Worm (Caenorhabditis elegans): Measurements from ENCODE around the gene Y54G2A.49.

DNA sequence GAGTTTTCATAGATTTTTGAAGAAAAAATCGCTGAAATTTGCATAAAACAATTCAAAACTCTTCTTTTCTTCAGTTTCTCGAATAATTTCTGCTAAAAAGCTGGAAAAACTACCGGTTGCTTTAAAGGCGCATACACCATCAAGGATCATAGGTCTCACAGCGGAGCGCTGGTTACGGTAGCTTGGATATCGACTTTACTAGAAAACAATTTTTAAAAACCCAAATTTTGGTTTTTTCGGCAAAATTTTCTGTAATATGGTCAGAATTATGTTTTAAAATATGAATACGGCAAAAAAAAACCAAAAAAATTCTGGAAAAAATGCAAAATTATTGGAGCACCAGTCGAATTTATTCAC lies 40.4 kb upstream of the Y54G2A.49 start:
- TF ChIP-seq unc-120 (tag; optimal IDR thresholded peaks at IDR 0.05; ENCODE audit: poor library complexity, severe bottlenecking) (no peak), ceh-43 (GFP tag; optimal IDR thresholded peaks at IDR 0.05) (no peak)
